Fruit fly (Drosophila melanogaster) S2 (cell line): ENCODE measurements around the gene CG1637.

Source experiments
- CG8478 ChIP-seq: fragments of >200 bp; optimal IDR thresholded peaks from 2 replicates; lab custom pipeline; 2018
- CTCF ChIP-seq, 2 experiments: fragments of >200 bp; optimal IDR thresholded peaks; 2 replicates each; lab custom pipeline; 2018

dm6 chrX:10844807-10845206 is 32.9 kb downstream of the CG1637 start, which contains the start of gene CG32669:
- TF ChIP-seq CTCF (optimal IDR thresholded peaks at IDR 0.05; lab: Kevin White, UChicago) (no peak), CG8478 (no peak)
